Fruit fly (Drosophila melanogaster) whole organism, prepupa: ENCODE results near the gene CG7600.

Source experiments
- Blimp-1 ChIP-seq: fragments of 200-800 bp; sonication (Bioruptor generic); optimal IDR thresholded peaks from 3 replicates; lab custom pipeline; 2017; ENCODE audit warnings: missing biosample characterization, missing genetic modification characterization, mild to moderate bottlenecking, moderate library complexity, missing genetic modification reagents
- CG3032 ChIP-seq: fragments of 200-800 bp; optimal IDR thresholded peaks from 2 replicates; lab custom pipeline; 2019; ENCODE audit warnings: missing biosample characterization, mild to moderate bottlenecking, missing genetic modification characterization, moderate library complexity

The CG7600 gene

dm6 chr3L:11262159-11262558 lies 51.6 kb downstream of the CG7600 start (continued):
- TF ChIP-seq Blimp-1 (GFP tag; lab: Kevin White, UChicago): no peak
- no peak for TF ChIP-seq CG3032 (tag; lab: Kevin White, UChicago)
